Worm (Caenorhabditis elegans) whole organism, late embryonic: ENCODE data around the gene F31B12.4.
A peak's percentile ranks its signal among the peaks of the same experiment; 100 is the strongest.

Source experiments
- ama-1 ChIP-seq: fragments of 150-350 bp; optimal IDR thresholded peaks from 2 replicates; lab custom pipeline; 2014
- ceh-18 ChIP-seq: sonication (generic microtip); optimal IDR thresholded peaks from 2 replicates; lab custom pipeline; 2016; ENCODE audit warnings: missing genetic modification characterization, missing compliant biosample characterization
- ceh-9 ChIP-seq: sonication (generic microtip); optimal IDR thresholded peaks from 2 replicates; lab custom pipeline; 2016; ENCODE audit warnings: mild to moderate bottlenecking, missing genetic modification characterization, inconsistent platforms, missing compliant biosample characterization
- eyg-1 ChIP-seq: sonication (generic microtip); optimal IDR thresholded peaks from 2 replicates; lab custom pipeline; 2016; ENCODE audit warnings: missing genotype, missing genetic modification characterization, missing compliant biosample characterization
- hlh-30 ChIP-seq: sonication (generic microtip); optimal IDR thresholded peaks from 2 replicates; lab custom pipeline; 2017; ENCODE audit warnings: antibody characterized with exemption, missing genetic modification characterization, missing compliant biosample characterization; ENCODE audit not compliant: insufficient read depth
- madf-2 ChIP-seq: sonication (generic microtip); optimal IDR thresholded peaks from 2 replicates; lab custom pipeline; 2017; ENCODE audit warnings: missing genetic modification characterization, missing compliant biosample characterization
- nhr-11 ChIP-seq: fragments of 150-350 bp; optimal IDR thresholded peaks from 2 replicates; lab custom pipeline; 2014; ENCODE audit warnings: missing biosample characterization, missing genetic modification characterization
- pqm-1 ChIP-seq: sonication (generic microtip); optimal IDR thresholded peaks from 2 replicates; lab custom pipeline; 2016; ENCODE audit warnings: missing genetic modification characterization, missing compliant biosample characterization
- rnt-1 ChIP-seq: sonication (generic microtip); optimal IDR thresholded peaks from 2 replicates; lab custom pipeline; 2016; ENCODE audit warnings: missing genetic modification characterization, missing compliant biosample characterization
- sox-4 ChIP-seq: sonication (generic microtip); optimal IDR thresholded peaks from 2 replicates; lab custom pipeline; 2017; ENCODE audit warnings: mild to moderate bottlenecking, missing genetic modification characterization, inconsistent platforms, missing compliant biosample characterization

DNA sequence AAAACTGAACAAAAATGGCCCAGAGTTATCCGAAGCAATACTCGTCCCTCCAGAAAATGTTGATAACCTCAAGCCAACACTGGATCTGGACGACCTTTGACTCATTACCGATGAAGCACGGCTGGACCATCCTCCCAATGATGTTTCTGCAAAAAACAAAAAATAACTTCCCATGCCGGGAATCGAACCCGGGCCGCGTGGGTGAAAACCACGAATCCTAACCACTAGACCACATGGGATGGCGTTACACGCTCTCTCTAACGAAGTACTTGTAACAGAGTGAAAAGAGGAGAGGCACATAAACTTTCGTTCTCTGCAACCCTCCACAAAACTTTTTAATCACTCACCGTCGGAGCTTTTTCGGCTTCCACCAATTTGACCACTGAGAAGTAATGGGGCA lies 16.6 kb downstream of the F31B12.4 start:
- TF ChIP-seq pqm-1, result no peak
- TF ChIP-seq eyg-1, result no peak
- peak; percentile 50 for TF ChIP-seq rnt-1
- no peak for TF ChIP-seq ama-1
- no peak for TF ChIP-seq nhr-11
- TF ChIP-seq sox-4 (tag; lab: Kevin White, UChicago), result peak; percentile 43
- peak; percentile 17 for TF ChIP-seq ceh-18 (tag; lab: Kevin White, UChicago)
- peak; percentile 29 for TF ChIP-seq ceh-9 (tag; lab: Kevin White, UChicago)
- TF ChIP-seq madf-2 (tag; lab: Kevin White, UChicago), result peak; percentile 48
- TF ChIP-seq hlh-30 (tag; lab: Kevin White, UChicago), result no peak
